Worm (Caenorhabditis elegans): ENCODE measurements around the gene clec-5.

- TF ChIP-seq repo-1 (tag; optimal IDR thresholded peaks at IDR 0.05) (no peak), hlh-12 (tag; optimal IDR thresholded peaks at IDR 0.05) (no peak), unc-62 (GFP tag; optimal IDR thresholded peaks at IDR 0.05) (no peak)
Observed at ce11 chrIII:4881955-4882354, 1.5 kb downstream of the clec-5 start.
